Fruit fly (Drosophila melanogaster) whole organism, embryonic: ENCODE measurements around the gene CG10348.

ENCODE experiments used
- Antp ChIP-seq: fragments of 200-800 bp; sonication (Bioruptor generic); optimal IDR thresholded peaks from 3 replicates; lab custom pipeline; 2016; ENCODE audit warnings: missing biosample characterization, missing genetic modification characterization
- C15 ChIP-seq: fragments of 200-800 bp; sonication (Bioruptor generic); IDR thresholded peaks from 3 replicates; pipeline ENCODE4 v1.3.6; 2022; ENCODE audit warnings: missing biosample characterization, missing genetic modification characterization
- CG10147 ChIP-seq: fragments of 200-800 bp; sonication (Bioruptor generic); optimal IDR thresholded peaks from 2 replicates; lab custom pipeline; 2019; ENCODE audit warnings: missing biosample characterization, mild to moderate bottlenecking, missing genetic modification characterization, moderate library complexity
- CG10274 ChIP-seq: fragments of 200-800 bp; sonication (Bioruptor generic); optimal IDR thresholded peaks from 3 replicates; lab custom pipeline; 2017; ENCODE audit warnings: missing biosample characterization, mild to moderate bottlenecking, missing genetic modification characterization
- CG11398 ChIP-seq: fragments of 200-800 bp; sonication (Bioruptor generic); optimal IDR thresholded peaks from 2 replicates; lab custom pipeline; 2016; ENCODE audit warnings: missing biosample characterization, missing genetic modification characterization
- CG15601 ChIP-seq: fragments of 200-800 bp; sonication (Bioruptor generic); optimal IDR thresholded peaks from 3 replicates; lab custom pipeline; 2019; ENCODE audit warnings: missing biosample characterization, mild to moderate bottlenecking, missing genetic modification characterization, moderate library complexity
- CG16813 ChIP-seq: fragments of 200-800 bp; sonication (Bioruptor generic); IDR thresholded peaks from 3 replicates; pipeline ENCODE4 v1.3.6; 2022; ENCODE audit warnings: missing biosample characterization, missing genetic modification characterization; ENCODE audit not compliant: partially characterized antibody
- CG17568 ChIP-seq: fragments of 200-800 bp; sonication (Bioruptor generic); optimal IDR thresholded peaks from 2 replicates; lab custom pipeline; 2018; ENCODE audit warnings: missing biosample characterization, mild to moderate bottlenecking, missing genetic modification characterization, moderate library complexity
- CG1792 ChIP-seq: fragments of 200-800 bp; sonication (Bioruptor generic); optimal IDR thresholded peaks from 2 replicates; lab custom pipeline; 2016; ENCODE audit warnings: missing biosample characterization, missing genetic modification characterization
- CG18476 ChIP-seq: fragments of 200-800 bp; sonication (Bioruptor generic); optimal IDR thresholded peaks from 2 replicates; lab custom pipeline; 2016; ENCODE audit warnings: missing biosample characterization, mild to moderate bottlenecking, missing genetic modification characterization
- CG32767 ChIP-seq: fragments of 200-800 bp; sonication (Bioruptor generic); IDR thresholded peaks from 2 replicates; pipeline ENCODE4 v1.3.6; 2022; ENCODE audit warnings: missing biosample characterization, missing genetic modification characterization
- CG33213 ChIP-seq: fragments of 200-800 bp; sonication (Bioruptor generic); optimal IDR thresholded peaks from 3 replicates; lab custom pipeline; 2016; ENCODE audit warnings: missing biosample characterization, missing genetic modification characterization
- CG3726 ChIP-seq: fragments of 200-800 bp; sonication (Bioruptor generic); IDR thresholded peaks from 3 replicates; pipeline ENCODE4, ENCODE4 v1.3.6; 2022; ENCODE audit warnings: missing biosample characterization, missing genetic modification characterization
- CG3838 ChIP-seq: fragments of 200-800 bp; sonication (Bioruptor generic); optimal IDR thresholded peaks from 3 replicates; lab custom pipeline; 2016; ENCODE audit warnings: missing biosample characterization, missing genetic modification characterization
- CG3847 ChIP-seq: fragments of 200-800 bp; sonication (Bioruptor generic); IDR thresholded peaks from 2 replicates; pipeline ENCODE4 v1.3.6; 2022; ENCODE audit warnings: missing biosample characterization, missing genetic modification characterization
- CG4424 ChIP-seq: fragments of 200-800 bp; sonication (Bioruptor generic); optimal IDR thresholded peaks from 3 replicates; lab custom pipeline; 2016; ENCODE audit warnings: missing biosample characterization, missing genetic modification characterization
- CG6254 ChIP-seq: fragments of 200-800 bp; sonication (Bioruptor generic); optimal IDR thresholded peaks from 3 replicates; lab custom pipeline; 2017; ENCODE audit warnings: mild to moderate bottlenecking, missing biosample characterization, missing genetic modification reagents, missing genetic modification characterization
- CG9797 ChIP-seq: fragments of 200-800 bp; sonication (Bioruptor generic); optimal IDR thresholded peaks from 3 replicates; lab custom pipeline; 2018; ENCODE audit warnings: missing biosample characterization, mild to moderate bottlenecking, missing genetic modification characterization
- CG9817 ChIP-seq: fragments of 200-800 bp; sonication (Bioruptor generic); optimal IDR thresholded peaks from 2 replicates; lab custom pipeline; 2018; ENCODE audit warnings: missing biosample characterization, mild to moderate bottlenecking, missing genetic modification characterization, moderate library complexity
- Camta ChIP-seq: fragments of 200-800 bp; sonication (Bioruptor generic); optimal IDR thresholded peaks from 2 replicates; lab custom pipeline; 2016; ENCODE audit warnings: missing biosample characterization, missing genetic modification characterization
- Dek ChIP-seq: fragments of 200-800 bp; sonication (Bioruptor generic); optimal IDR thresholded peaks from 3 replicates; lab custom pipeline; 2019; ENCODE audit warnings: missing biosample characterization, mild to moderate bottlenecking, missing genetic modification characterization, moderate library complexity
- Gug ChIP-seq: fragments of 200-800 bp; sonication (Bioruptor generic); IDR thresholded peaks from 4 replicates; pipeline ENCODE4 v1.3.6; 2022; ENCODE audit warnings: missing biosample characterization, missing genetic modification characterization
- Hsf ChIP-seq: fragments of 200-800 bp; sonication (Bioruptor generic); optimal IDR thresholded peaks from 3 replicates; lab custom pipeline; 2016; ENCODE audit warnings: missing biosample characterization, missing genetic modification characterization
- Lim3 ChIP-seq: fragments of 200-800 bp; sonication (Bioruptor generic); IDR thresholded peaks from 2 replicates; pipeline ENCODE4 v1.3.6; 2022; ENCODE audit warnings: missing biosample characterization, missing genetic modification characterization
- Max ChIP-seq: fragments of 200-800 bp; sonication (Bioruptor generic); optimal IDR thresholded peaks from 2 replicates; lab custom pipeline; 2016; ENCODE audit warnings: missing biosample characterization, mild to moderate bottlenecking, missing genetic modification characterization
- NC2β ChIP-seq: fragments of 200-800 bp; sonication (Bioruptor generic); optimal IDR thresholded peaks from 2 replicates; lab custom pipeline; 2016; ENCODE audit warnings: missing biosample characterization, missing genetic modification characterization
- NfI ChIP-seq: fragments of 200-800 bp; sonication (Bioruptor generic); optimal IDR thresholded peaks from 3 replicates; lab custom pipeline; 2018; ENCODE audit warnings: missing biosample characterization, mild to moderate bottlenecking, missing genetic modification characterization, moderate library complexity
- Scr ChIP-seq: fragments of 200-800 bp; sonication (Bioruptor generic); IDR thresholded peaks from 2 replicates; pipeline ENCODE4 v1.3.6; 2022; ENCODE audit warnings: missing biosample characterization, missing genetic modification characterization; ENCODE audit not compliant: partially characterized antibody
- Ssrp ChIP-seq: fragments of 200-800 bp; sonication (Bioruptor generic); optimal IDR thresholded peaks from 2 replicates; lab custom pipeline; 2018; ENCODE audit warnings: missing biosample characterization, mild to moderate bottlenecking, missing genetic modification characterization, moderate library complexity
- Trl ChIP-seq, 3 experiments: fragments of >200 bp in 2 of 3; fragments of 200-800 bp in 1 of 3; sonication (Bioruptor generic) in 1 of 3; optimal IDR thresholded peaks; 2 replicates in 1 of 3; 3 replicates in 2 of 3; lab custom pipeline; 2016 to 2017; ENCODE audit warnings: missing biosample characterization in 1 of 3, missing genetic modification characterization in 1 of 3
- Xrp1 ChIP-seq: fragments of 200-800 bp; sonication (Bioruptor generic); IDR thresholded peaks from 2 replicates; pipeline ENCODE4 v1.3.6; 2022; ENCODE audit warnings: missing biosample characterization, missing genetic modification characterization
- abd-A ChIP-seq: fragments of 200-800 bp; sonication (Bioruptor generic); optimal IDR thresholded peaks from 3 replicates; lab custom pipeline; 2019; ENCODE audit warnings: missing biosample characterization, mild to moderate bottlenecking, missing genetic modification characterization, moderate library complexity
- cg ChIP-seq: fragments of 200-800 bp; sonication (Bioruptor generic); optimal IDR thresholded peaks from 3 replicates; lab custom pipeline; 2019; ENCODE audit warnings: missing biosample characterization, mild to moderate bottlenecking, missing genetic modification characterization, moderate library complexity
- chn ChIP-seq: fragments of 200-800 bp; sonication (Bioruptor generic); optimal IDR thresholded peaks from 2 replicates; lab custom pipeline; 2016; ENCODE audit warnings: missing biosample characterization, missing genetic modification characterization
- dan ChIP-seq: fragments of 200-800 bp; sonication (Bioruptor generic); IDR thresholded peaks from 2 replicates; pipeline ENCODE4 v1.3.6; 2022; ENCODE audit warnings: missing biosample characterization, missing genetic modification characterization
- ewg ChIP-seq: fragments of 200-800 bp; sonication (Bioruptor generic); optimal IDR thresholded peaks from 3 replicates; lab custom pipeline; 2017; ENCODE audit warnings: mild to moderate bottlenecking, missing biosample characterization, missing genetic modification reagents, missing genetic modification characterization
- fd3F ChIP-seq: fragments of 200-800 bp; sonication (Bioruptor generic); optimal IDR thresholded peaks from 2 replicates; lab custom pipeline; 2018; ENCODE audit warnings: missing biosample characterization, mild to moderate bottlenecking, missing genetic modification characterization, moderate library complexity
- hb ChIP-seq: fragments of 200-800 bp; sonication (Bioruptor generic); IDR thresholded peaks from 3 replicates; pipeline ENCODE4 v1.3.6; 2022; ENCODE audit warnings: missing biosample characterization, missing genetic modification characterization; ENCODE audit not compliant: partially characterized antibody
- insv ChIP-seq, 2 experiments: fragments of 200-800 bp; sonication (Bioruptor generic); optimal IDR thresholded peaks; 3 replicates each; lab custom pipeline; 2016 to 2018; ENCODE audit warnings: missing biosample characterization in 2 of 2, missing genetic modification characterization in 2 of 2
- jigr1 ChIP-seq: fragments of 200-800 bp; sonication (Bioruptor generic); IDR thresholded peaks from 3 replicates; pipeline ENCODE4 v1.3.6; 2022; ENCODE audit warnings: missing biosample characterization, missing genetic modification characterization
- knrl ChIP-seq: fragments of 200-800 bp; sonication (Bioruptor generic); IDR thresholded peaks from 3 replicates; pipeline ENCODE4 v1.3.6; 2022; ENCODE audit warnings: missing biosample characterization, missing genetic modification characterization; ENCODE audit not compliant: partially characterized antibody
- maf-S ChIP-seq: fragments of 200-800 bp; sonication (Bioruptor generic); optimal IDR thresholded peaks from 2 replicates; lab custom pipeline; 2016; ENCODE audit warnings: missing biosample characterization, missing genetic modification characterization
- pum ChIP-seq: fragments of 200-800 bp; sonication (Bioruptor generic); optimal IDR thresholded peaks from 2 replicates; lab custom pipeline; 2016; ENCODE audit warnings: missing biosample characterization, missing genetic modification characterization
- ranshi ChIP-seq: fragments of 200-800 bp; sonication (Bioruptor generic); IDR thresholded peaks from 2 replicates; pipeline ENCODE4 v1.3.6; 2022; ENCODE audit warnings: missing biosample characterization, missing genetic modification characterization
- sc ChIP-seq, 3 experiments: fragments of >200 bp in 2 of 3; fragments of 200-800 bp in 1 of 3; sonication (Bioruptor generic) in 1 of 3; optimal IDR thresholded peaks; 2 replicates in 2 of 3; 3 replicates in 1 of 3; lab custom pipeline; 2017; ENCODE audit warnings: mild to moderate bottlenecking in 1 of 3, missing biosample characterization in 1 of 3, missing genetic modification characterization in 1 of 3, missing genetic modification reagents in 1 of 3
- seq ChIP-seq: fragments of 200-800 bp; sonication (Bioruptor generic); IDR thresholded peaks from 2 replicates; pipeline ENCODE4 v1.3.6; 2022; ENCODE audit warnings: missing biosample characterization, missing genetic modification characterization
- tio ChIP-seq: fragments of 200-800 bp; sonication (Bioruptor generic); optimal IDR thresholded peaks from 2 replicates; lab custom pipeline; 2017; ENCODE audit warnings: missing biosample characterization, missing genetic modification characterization, inconsistent platforms

CG10348 gene

DNA sequence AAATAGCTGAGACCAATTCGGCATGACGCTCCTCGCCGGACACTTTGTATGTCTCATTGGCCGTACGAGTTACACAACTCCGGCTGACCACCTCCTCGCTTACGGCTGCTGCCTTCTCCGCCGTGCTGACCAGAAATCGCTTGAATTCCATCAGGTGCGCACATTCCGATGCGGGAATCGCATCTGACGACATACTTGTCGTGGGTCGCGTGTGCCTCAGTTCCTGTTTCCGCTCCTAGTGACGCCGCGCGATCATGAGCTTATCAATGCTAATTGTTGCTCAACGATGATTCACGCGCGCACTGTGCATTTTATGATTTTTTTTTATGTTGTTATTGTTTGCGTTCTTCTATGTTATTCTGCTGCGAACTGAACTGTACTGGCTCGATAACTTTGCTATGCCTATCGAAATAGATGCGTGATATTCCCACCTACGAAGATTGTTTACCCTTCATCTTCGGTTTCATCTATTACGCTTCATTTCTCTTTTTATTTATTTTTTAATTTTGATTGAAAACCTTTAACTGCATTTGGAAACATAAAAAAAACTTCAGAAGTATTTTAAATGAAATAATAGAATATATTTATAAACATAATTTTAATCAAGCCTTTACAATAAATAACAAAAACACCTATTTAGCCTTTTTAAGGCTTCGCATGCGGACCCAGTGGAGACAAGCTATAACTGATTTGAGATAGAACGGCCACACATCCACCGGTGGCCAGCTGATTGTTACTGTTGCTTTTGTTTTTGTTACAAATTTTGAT, 29.4 kb downstream of the CG10348 start, which contains the start of the genes CG10376 and CG10343 (continued):
- TF ChIP-seq CG32767 (GFP tag; lab: Robert Waterston, UW): peak; percentile 77; the same call in 1 of the 2 replicates
- TF ChIP-seq Ssrp (tag; lab: Kevin White, UChicago): peak; percentile 95
- TF ChIP-seq abd-A (tag; lab: Kevin White, UChicago): no peak
- TF ChIP-seq Max (GFP tag; lab: Kevin White, UChicago): peak; percentile 77
- TF ChIP-seq NfI: peak; percentile 86
- TF ChIP-seq fd3F (GFP tag; lab: Kevin White, UChicago): peak; percentile 90
- peak; percentile 90 for TF ChIP-seq CG10147 (GFP tag; lab: Kevin White, UChicago)
- TF ChIP-seq chn (GFP tag; lab: Kevin White, UChicago): peak; percentile 70
- no peak for TF ChIP-seq sc (optimal IDR thresholded peaks at IDR 0.05; lab: Kevin White, UChicago)
- peak; percentile 76 for TF ChIP-seq sc (GFP tag; optimal IDR thresholded peaks at IDR 0.05; lab: Kevin White, UChicago)
- TF ChIP-seq Gug (GFP tag; lab: Robert Waterston, UW): peak; percentile 86
- peak in 1 of 2 experiments; percentile 60 for TF ChIP-seq insv (GFP tag; optimal IDR thresholded peaks at IDR 0.05; lab: Kevin White, UChicago)
- TF ChIP-seq CG9797 (GFP tag; lab: Kevin White, UChicago): peak; percentile 92
- TF ChIP-seq cg: no peak
- TF ChIP-seq CG17568 (GFP tag; lab: Kevin White, UChicago): peak; percentile 32
- TF ChIP-seq C15 (GFP tag; lab: Robert Waterston, UW): no peak; the same call in 2 of the 3 replicates
- TF ChIP-seq dan (GFP tag; lab: Robert Waterston, UW): 0 out of 2 replicates have a peak, but pooled peaks have one; percentile 19
- TF ChIP-seq NC2β (GFP tag; lab: Kevin White, UChicago): peak; percentile 18
- TF ChIP-seq CG33213 (GFP tag; lab: Kevin White, UChicago): peak; percentile 5
- TF ChIP-seq Camta (GFP tag; lab: Kevin White, UChicago): peak; percentile 30
- TF ChIP-seq tio: peak; percentile 89
- TF ChIP-seq CG9817 (tag; lab: Kevin White, UChicago): peak; percentile 96
- TF ChIP-seq Dek: peak; percentile 92
- peak; percentile 67 for TF ChIP-seq Hsf
- peak; percentile 60 for TF ChIP-seq CG3838
- TF ChIP-seq Xrp1: peak; percentile 86
- TF ChIP-seq CG3726 (GFP tag; lab: Robert Waterston, UW): peak; percentile 70; the same call in 2 of the 3 replicates
- TF ChIP-seq CG15601 (tag; lab: Kevin White, UChicago): peak; percentile 91
- peak; percentile 72; the same call in 2 of the 3 replicates for TF ChIP-seq jigr1 (GFP tag; lab: Robert Waterston, UW)
- TF ChIP-seq CG16813 (GFP tag; lab: Robert Waterston, UW): no peak
- peak; percentile 55 for TF ChIP-seq CG18476 (GFP tag; lab: Kevin White, UChicago)
- peak; percentile 40 for TF ChIP-seq CG10274
- peak; percentile 50 for TF ChIP-seq CG6254 (GFP tag; lab: Kevin White, UChicago)
- peak; percentile 79 for TF ChIP-seq ewg (GFP tag; lab: Kevin White, UChicago)
- TF ChIP-seq knrl: peak; percentile 39; the same call in 1 of the 3 replicates
- TF ChIP-seq Trl (optimal IDR thresholded peaks at IDR 0.05; lab: Kevin White, UChicago): no peak
- peak; percentile 48 for TF ChIP-seq Trl (GFP tag; optimal IDR thresholded peaks at IDR 0.05; lab: Kevin White, UChicago)
- TF ChIP-seq Antp (GFP tag; lab: Kevin White, UChicago): peak; percentile 52
- no peak for TF ChIP-seq Lim3 (GFP tag; lab: Robert Waterston, UW)
- TF ChIP-seq hb (GFP tag; lab: Robert Waterston, UW): no peak
- no peak for TF ChIP-seq maf-S
- TF ChIP-seq Scr: 0 out of 2 replicates have a peak, but pooled peaks have one; percentile 16
- peak; percentile 83; the same call in 1 of the 2 replicates for TF ChIP-seq ranshi (GFP tag; lab: Robert Waterston, UW)
- peak; percentile 22; the same call in 1 of the 2 replicates for TF ChIP-seq seq (GFP tag; lab: Robert Waterston, UW)
- TF ChIP-seq CG11398 (GFP tag; lab: Kevin White, UChicago): peak; percentile 11
- peak; percentile 65 for TF ChIP-seq pum (GFP tag; lab: Kevin White, UChicago)
- TF ChIP-seq CG4424 (GFP tag; lab: Kevin White, UChicago): peak; percentile 86
- TF ChIP-seq CG3847 (GFP tag; lab: Robert Waterston, UW): peak; percentile 93
- peak; percentile 33 for TF ChIP-seq CG1792
